Fruit fly (Drosophila melanogaster) whole organism, embryonic: ENCODE data around the gene CG44001.

Experiments used
- ATbp ChIP-seq: fragments of 200-800 bp; sonication (Bioruptor generic); optimal IDR thresholded peaks from 2 replicates; lab custom pipeline; 2017; ENCODE audit warnings: missing biosample characterization, mild to moderate bottlenecking, missing genetic modification characterization, missing genetic modification reagents
- CG10147 ChIP-seq: fragments of 200-800 bp; sonication (Bioruptor generic); optimal IDR thresholded peaks from 2 replicates; lab custom pipeline; 2019; ENCODE audit warnings: missing biosample characterization, mild to moderate bottlenecking, missing genetic modification characterization, moderate library complexity
- CG10209 ChIP-seq: fragments of 200-800 bp; sonication (Bioruptor generic); optimal IDR thresholded peaks from 3 replicates; lab custom pipeline; 2017; ENCODE audit warnings: missing biosample characterization, mild to moderate bottlenecking, missing genetic modification characterization, missing genetic modification reagents
- CG10654 ChIP-seq: fragments of 200-800 bp; sonication (Bioruptor generic); optimal IDR thresholded peaks from 2 replicates; lab custom pipeline; 2016; ENCODE audit warnings: missing biosample characterization, missing genetic modification characterization
- CG10959 ChIP-seq: fragments of 200-800 bp; sonication (Bioruptor generic); IDR thresholded peaks from 2 replicates; pipeline ENCODE4 v1.3.6; 2022; ENCODE audit warnings: missing biosample characterization, missing genetic modification characterization
- CG11723 ChIP-seq: fragments of 200-800 bp; sonication (Bioruptor generic); optimal IDR thresholded peaks from 2 replicates; lab custom pipeline; 2017; ENCODE audit warnings: missing biosample characterization, mild to moderate bottlenecking, missing genetic modification characterization
- CG14050 ChIP-seq: fragments of 200-800 bp; sonication (Bioruptor generic); IDR thresholded peaks from 3 replicates; pipeline ENCODE4 v1.3.6; 2022; ENCODE audit warnings: missing biosample characterization, missing genetic modification characterization
- CG15011 ChIP-seq: fragments of 200-800 bp; sonication (Bioruptor generic); optimal IDR thresholded peaks from 3 replicates; lab custom pipeline; 2018; ENCODE audit warnings: missing biosample characterization, mild to moderate bottlenecking, missing genetic modification characterization
- CG15073 ChIP-seq: fragments of 200-800 bp; sonication (Bioruptor generic); optimal IDR thresholded peaks from 2 replicates; lab custom pipeline; 2016; ENCODE audit warnings: missing biosample characterization, missing genetic modification characterization
- CG17359 ChIP-seq: fragments of 200-800 bp; sonication (Bioruptor generic); optimal IDR thresholded peaks from 3 replicates; lab custom pipeline; 2018; ENCODE audit warnings: missing biosample characterization, mild to moderate bottlenecking, missing genetic modification characterization, moderate library complexity
- CG1792 ChIP-seq: fragments of 200-800 bp; sonication (Bioruptor generic); optimal IDR thresholded peaks from 2 replicates; lab custom pipeline; 2016; ENCODE audit warnings: missing biosample characterization, missing genetic modification characterization
- CG31224 ChIP-seq: fragments of 200-800 bp; sonication (Bioruptor generic); IDR thresholded peaks from 2 replicates; pipeline ENCODE4 v1.3.6; 2022; ENCODE audit warnings: missing biosample characterization, missing genetic modification characterization
- CG4707 ChIP-seq: fragments of 200-800 bp; sonication (Bioruptor generic); optimal IDR thresholded peaks from 2 replicates; lab custom pipeline; 2018; ENCODE audit warnings: missing biosample characterization, mild to moderate bottlenecking, missing genetic modification characterization, moderate library complexity
- CG5180 ChIP-seq: fragments of 200-800 bp; sonication (Bioruptor generic); optimal IDR thresholded peaks from 3 replicates; lab custom pipeline; 2017; ENCODE audit warnings: missing biosample characterization, missing genetic modification characterization, mild to moderate bottlenecking, moderate library complexity, missing genetic modification reagents
- CG6175 ChIP-seq: fragments of 200-800 bp; sonication (Bioruptor generic); IDR thresholded peaks from 3 replicates; pipeline ENCODE4 v1.3.6; 2022; ENCODE audit warnings: missing biosample characterization, missing genetic modification characterization
- CG7271 ChIP-seq: fragments of 200-800 bp; sonication (Bioruptor generic); optimal IDR thresholded peaks from 2 replicates; lab custom pipeline; 2018; ENCODE audit warnings: missing biosample characterization, mild to moderate bottlenecking, missing genetic modification characterization, moderate library complexity
- Camta ChIP-seq: fragments of 200-800 bp; sonication (Bioruptor generic); optimal IDR thresholded peaks from 2 replicates; lab custom pipeline; 2016; ENCODE audit warnings: missing biosample characterization, missing genetic modification characterization
- D19A ChIP-seq: fragments of 200-800 bp; optimal IDR thresholded peaks from 3 replicates; lab custom pipeline; 2019; ENCODE audit warnings: missing biosample characterization, mild to moderate bottlenecking, missing genetic modification characterization, moderate library complexity
- HLH3B ChIP-seq: fragments of 200-800 bp; sonication (Bioruptor generic); IDR thresholded peaks from 2 replicates; pipeline ENCODE4 v1.3.6; 2022; ENCODE audit warnings: missing biosample characterization, missing genetic modification characterization
- HLHmδ ChIP-seq: fragments of 200-800 bp; sonication (Bioruptor generic); optimal IDR thresholded peaks from 2 replicates; lab custom pipeline; 2018; ENCODE audit warnings: missing biosample characterization, mild to moderate bottlenecking, missing genetic modification characterization, moderate library complexity
- Hr3 ChIP-seq: fragments of 200-800 bp; sonication (Bioruptor generic); optimal IDR thresholded peaks from 3 replicates; lab custom pipeline; 2016; ENCODE audit warnings: missing biosample characterization, missing genetic modification characterization
- Lim3 ChIP-seq: fragments of 200-800 bp; sonication (Bioruptor generic); IDR thresholded peaks from 2 replicates; pipeline ENCODE4 v1.3.6; 2022; ENCODE audit warnings: missing biosample characterization, missing genetic modification characterization
- Med ChIP-seq: fragments of 200-800 bp; sonication (Bioruptor generic); peaks from one replicate; lab custom pipeline; 2016; ENCODE audit warnings: missing biosample characterization, missing genetic modification characterization, mild to moderate bottlenecking, inconsistent platforms, moderate library complexity
- NfI ChIP-seq: fragments of 200-800 bp; sonication (Bioruptor generic); optimal IDR thresholded peaks from 3 replicates; lab custom pipeline; 2018; ENCODE audit warnings: missing biosample characterization, mild to moderate bottlenecking, missing genetic modification characterization, moderate library complexity
- Six4 ChIP-seq: fragments of 200-800 bp; sonication (Bioruptor generic); optimal IDR thresholded peaks from 2 replicates; lab custom pipeline; 2016; ENCODE audit warnings: missing biosample characterization, missing genetic modification characterization
- Vsx1 ChIP-seq: fragments of 200-800 bp; sonication (Bioruptor generic); optimal IDR thresholded peaks from 2 replicates; lab custom pipeline; 2017; ENCODE audit warnings: missing biosample characterization, mild to moderate bottlenecking, missing genetic modification characterization, missing genetic modification reagents
- Xbp1 ChIP-seq: fragments of 200-800 bp; sonication (Bioruptor generic); optimal IDR thresholded peaks from 3 replicates; lab custom pipeline; 2016; ENCODE audit warnings: missing biosample characterization, mild to moderate bottlenecking, missing genetic modification characterization
- ab ChIP-seq: fragments of 200-800 bp; sonication (Bioruptor generic); optimal IDR thresholded peaks from 2 replicates; lab custom pipeline; 2016; ENCODE audit warnings: missing biosample characterization, missing genetic modification characterization
- bowl ChIP-seq: fragments of 200-800 bp; sonication (Bioruptor generic); IDR thresholded peaks from 2 replicates; pipeline ENCODE4 v1.3.6; 2022; ENCODE audit warnings: missing biosample characterization, missing genetic modification characterization
- btn ChIP-seq: fragments of 200-800 bp; sonication (Bioruptor generic); optimal IDR thresholded peaks from 2 replicates; lab custom pipeline; 2016; ENCODE audit warnings: missing biosample characterization, missing genetic modification characterization
- cas ChIP-seq: fragments of 200-800 bp; sonication (Bioruptor generic); IDR thresholded peaks from 2 replicates; pipeline ENCODE4 v1.3.6; 2022; ENCODE audit warnings: missing biosample characterization, missing genetic modification characterization
- chinmo ChIP-seq: fragments of 200-800 bp; sonication (Bioruptor generic); IDR thresholded peaks from 4 replicates; pipeline ENCODE4 v1.3.6; 2022; ENCODE audit warnings: missing biosample characterization, missing genetic modification characterization; ENCODE audit not compliant: partially characterized antibody
- ci ChIP-seq: fragments of 200-800 bp; sonication (Bioruptor generic); IDR thresholded peaks from 3 replicates; pipeline ENCODE4 v1.3.6; 2022; ENCODE audit warnings: missing biosample characterization, missing genetic modification characterization
- exex ChIP-seq: fragments of 200-800 bp; sonication (Bioruptor generic); optimal IDR thresholded peaks from 4 replicates; lab custom pipeline; 2018; ENCODE audit warnings: missing biosample characterization, mild to moderate bottlenecking, missing genetic modification characterization, moderate library complexity
- grau ChIP-seq: fragments of 200-800 bp; optimal IDR thresholded peaks from 3 replicates; lab custom pipeline; 2019; ENCODE audit warnings: missing biosample characterization, mild to moderate bottlenecking, missing genetic modification characterization, moderate library complexity
- gt ChIP-seq: fragments of 200-800 bp; sonication (Bioruptor generic); IDR thresholded peaks from 2 replicates; pipeline ENCODE4 v1.3.6; 2022; ENCODE audit warnings: missing biosample characterization, missing genetic modification characterization
- h ChIP-seq: fragments of >200 bp; optimal IDR thresholded peaks from 2 replicates; lab custom pipeline; 2017
- jing ChIP-seq: fragments of 200-800 bp; sonication (Bioruptor generic); optimal IDR thresholded peaks from 2 replicates; lab custom pipeline; 2018; ENCODE audit warnings: missing biosample characterization, mild to moderate bottlenecking, missing genetic modification characterization
- lov ChIP-seq, 2 experiments: fragments of 200-800 bp in 1 of 2; fragments of >200 bp in 1 of 2; sonication (Bioruptor generic) in 1 of 2; IDR thresholded peaks in 1 of 2; optimal IDR thresholded peaks in 1 of 2; 2 replicates in 1 of 2; 3 replicates in 1 of 2; pipeline versions ENCODE4 v1.3.6 to Lab custom; 2017 to 2022; ENCODE audit warnings: missing biosample characterization in 1 of 2, missing genetic modification characterization in 1 of 2
- onecut ChIP-seq: fragments of 200-800 bp; sonication (Bioruptor generic); IDR thresholded peaks from 2 replicates; pipeline ENCODE4 v1.3.6; 2022; ENCODE audit warnings: missing biosample characterization, missing genetic modification characterization
- repo ChIP-seq: fragments of 200-800 bp; sonication (Bioruptor generic); optimal IDR thresholded peaks from 2 replicates; lab custom pipeline; 2016; ENCODE audit warnings: missing biosample characterization, missing genetic modification characterization
- row ChIP-seq: fragments of 200-800 bp; sonication (Bioruptor generic); IDR thresholded peaks from 3 replicates; pipeline ENCODE4 v1.3.6; 2022; ENCODE audit warnings: missing biosample characterization, missing genetic modification characterization
- sens-2 ChIP-seq: fragments of 200-800 bp; sonication (Bioruptor generic); IDR thresholded peaks from 2 replicates; pipeline ENCODE4 v1.3.6; 2022; ENCODE audit warnings: missing biosample characterization, missing genetic modification characterization
- seq ChIP-seq: fragments of 200-800 bp; sonication (Bioruptor generic); IDR thresholded peaks from 2 replicates; pipeline ENCODE4 v1.3.6; 2022; ENCODE audit warnings: missing biosample characterization, missing genetic modification characterization
- slp2 ChIP-seq: fragments of 200-800 bp; sonication (Bioruptor generic); optimal IDR thresholded peaks from 2 replicates; lab custom pipeline; 2016; ENCODE audit warnings: missing biosample characterization, missing genetic modification characterization
- sqz ChIP-seq: fragments of 200-800 bp; sonication (Bioruptor generic); optimal IDR thresholded peaks from 3 replicates; lab custom pipeline; 2018; ENCODE audit warnings: missing biosample characterization, mild to moderate bottlenecking, missing genetic modification characterization
- tgo ChIP-seq: fragments of 200-800 bp; sonication (Bioruptor generic); IDR thresholded peaks from 3 replicates; pipeline ENCODE4 v1.3.6; 2022; ENCODE audit warnings: missing biosample characterization, missing genetic modification characterization
- usp ChIP-seq: fragments of >200 bp; optimal IDR thresholded peaks from 2 replicates; lab custom pipeline; 2017; ENCODE audit warnings: missing biosample characterization, missing genetic modification characterization
- wdn ChIP-seq: fragments of 200-800 bp; sonication (Bioruptor generic); IDR thresholded peaks from 2 replicates; pipeline ENCODE4 v1.3.6; 2022; ENCODE audit warnings: missing biosample characterization, missing genetic modification characterization
- yki ChIP-seq: fragments of >200 bp; optimal IDR thresholded peaks from 3 replicates; lab custom pipeline; 2018
- zfh2 ChIP-seq: fragments of 200-800 bp; sonication (Bioruptor generic); optimal IDR thresholded peaks from 2 replicates; lab custom pipeline; 2016; ENCODE audit warnings: missing biosample characterization, missing genetic modification characterization

The CG44001 gene

dm6 chr2L:5002711-5003402, 40.2 kb upstream of the CG44001 start (continued):
- TF ChIP-seq seq = no peak
- peak; percentile 27 for TF ChIP-seq ATbp
- TF ChIP-seq lov (optimal IDR thresholded peaks at IDR 0.05; lab: Kevin White, UChicago) = no peak
- 0 out of 3 replicates have a peak, but pooled peaks have one; percentile 25 for TF ChIP-seq lov (GFP tag; IDR thresholded peaks at IDR 0.05; lab: Robert Waterston, UW)
- TF ChIP-seq CG17359 = no peak
- no peak for TF ChIP-seq chinmo (GFP tag; lab: Robert Waterston, UW)
- TF ChIP-seq sens-2 = no peak
- peak; percentile 35; the same call in 1 of the 2 replicates for TF ChIP-seq HLH3B (GFP tag; lab: Robert Waterston, UW)
- TF ChIP-seq gt (GFP tag; lab: Robert Waterston, UW) = no peak
- TF ChIP-seq yki (lab: Kevin White, UChicago) = no peak
- TF ChIP-seq CG10959 (GFP tag; lab: Robert Waterston, UW) = no peak
- no peak for TF ChIP-seq CG14050 (GFP tag; lab: Robert Waterston, UW)
- no peak for TF ChIP-seq CG5180 (GFP tag; lab: Kevin White, UChicago)
- no peak for TF ChIP-seq Six4 (GFP tag; lab: Kevin White, UChicago)
- TF ChIP-seq Vsx1 (GFP tag; lab: Kevin White, UChicago) = no peak
- TF ChIP-seq CG10147 (GFP tag; lab: Kevin White, UChicago) = no peak
- no peak for TF ChIP-seq usp (GFP tag; lab: Kevin White, UChicago)
- TF ChIP-seq Hr3 (GFP tag; lab: Kevin White, UChicago) = no peak
- TF ChIP-seq h (lab: Kevin White, UChicago) = no peak
- 0 out of 2 replicates have a peak, but pooled peaks have one; percentile 16 for TF ChIP-seq cas (GFP tag; lab: Robert Waterston, UW)
- TF ChIP-seq wdn = no peak
- TF ChIP-seq CG10209 (GFP tag; lab: Kevin White, UChicago) = peak; percentile 3
- TF ChIP-seq tgo = 0 out of 3 replicates have a peak, but pooled peaks have one; percentile 13
- no peak for TF ChIP-seq onecut (GFP tag; lab: Robert Waterston, UW)
- TF ChIP-seq Lim3 = no peak
- peak; percentile 19 for TF ChIP-seq zfh2
- no peak for TF ChIP-seq jing
- TF ChIP-seq CG15073 (GFP tag; lab: Kevin White, UChicago) = no peak
- no peak for TF ChIP-seq exex (tag; lab: Kevin White, UChicago)
- no peak for TF ChIP-seq CG4707 (GFP tag; lab: Kevin White, UChicago)
- TF ChIP-seq ci (GFP tag; lab: Robert Waterston, UW) = 0 out of 3 replicates have a peak, but pooled peaks have one; percentile 40
- peak; percentile 1 for TF ChIP-seq grau (tag; lab: Kevin White, UChicago)
- TF ChIP-seq CG15011 (GFP tag; lab: Kevin White, UChicago) = no peak
- no peak for TF ChIP-seq CG6175 (GFP tag; lab: Robert Waterston, UW)
- TF ChIP-seq bowl (GFP tag; lab: Robert Waterston, UW) = no peak
- TF ChIP-seq row (GFP tag; lab: Robert Waterston, UW) = peak; percentile 34; the same call in 1 of the 3 replicates
- TF ChIP-seq CG11723 = no peak
- TF ChIP-seq NfI = no peak
- no peak for TF ChIP-seq sqz (GFP tag; lab: Kevin White, UChicago)
- TF ChIP-seq HLHmδ (GFP tag; lab: Kevin White, UChicago) = no peak
- no peak for TF ChIP-seq CG31224 (GFP tag; lab: Robert Waterston, UW)
- TF ChIP-seq ab (GFP tag; lab: Kevin White, UChicago) = no peak
- TF ChIP-seq CG7271 = no peak
- no peak for TF ChIP-seq slp2
- TF ChIP-seq CG10654 (GFP tag; lab: Kevin White, UChicago) = no peak
- no peak for TF ChIP-seq CG1792
- TF ChIP-seq Camta (GFP tag; lab: Kevin White, UChicago) = no peak
- no peak for TF ChIP-seq D19A (tag; lab: Kevin White, UChicago)
- no peak for TF ChIP-seq btn (GFP tag; lab: Kevin White, UChicago)
- no peak for TF ChIP-seq Xbp1 (GFP tag; lab: Kevin White, UChicago)
- no peak for TF ChIP-seq repo (GFP tag; lab: Kevin White, UChicago)
- peak; percentile 27 for TF ChIP-seq Med (GFP tag; lab: Kevin White, UChicago)
